Fruit fly (Drosophila melanogaster) whole organism, embryonic: ENCODE data around the gene CG6800.

Experiments used
- CG10543 ChIP-seq: fragments of 200-800 bp; sonication (Bioruptor generic); optimal IDR thresholded peaks from 3 replicates; lab custom pipeline; 2017; ENCODE audit warnings: missing biosample characterization, mild to moderate bottlenecking, missing genetic modification characterization, moderate library complexity
- CG10565 ChIP-seq: fragments of 200-800 bp; sonication (Bioruptor generic); optimal IDR thresholded peaks from 3 replicates; lab custom pipeline; 2016; ENCODE audit warnings: missing biosample characterization, mild to moderate bottlenecking, missing genetic modification characterization
- CG11695 ChIP-seq: fragments of 200-800 bp; sonication (Bioruptor generic); IDR thresholded peaks from 3 replicates; pipeline ENCODE4 v1.3.6; 2022; ENCODE audit warnings: missing biosample characterization, missing genetic modification characterization
- CG13123 ChIP-seq: fragments of 200-800 bp; sonication (Bioruptor generic); optimal IDR thresholded peaks from 2 replicates; lab custom pipeline; 2016; ENCODE audit warnings: missing biosample characterization, missing genetic modification characterization
- CG14710 ChIP-seq: fragments of 200-800 bp; sonication (Bioruptor generic); optimal IDR thresholded peaks from 3 replicates; lab custom pipeline; 2019; ENCODE audit warnings: missing biosample characterization, mild to moderate bottlenecking, missing genetic modification characterization, moderate library complexity
- CG15073 ChIP-seq: fragments of 200-800 bp; sonication (Bioruptor generic); optimal IDR thresholded peaks from 2 replicates; lab custom pipeline; 2016; ENCODE audit warnings: missing biosample characterization, missing genetic modification characterization
- CG16779 ChIP-seq: fragments of 200-800 bp; sonication (Bioruptor generic); IDR thresholded peaks from 2 replicates; pipeline ENCODE4 v1.3.6; 2022; ENCODE audit warnings: missing biosample characterization, missing genetic modification characterization
- CG17361 ChIP-seq: fragments of 200-800 bp; sonication (Bioruptor generic); IDR thresholded peaks from 3 replicates; pipeline ENCODE4 v1.3.6; 2022; ENCODE audit warnings: missing biosample characterization, missing genetic modification characterization
- CG17912 ChIP-seq: fragments of 200-800 bp; sonication (Bioruptor generic); optimal IDR thresholded peaks from 2 replicates; lab custom pipeline; 2018; ENCODE audit warnings: missing biosample characterization, mild to moderate bottlenecking, missing genetic modification characterization
- CG3281 ChIP-seq: fragments of 200-800 bp; sonication (Bioruptor generic); optimal IDR thresholded peaks from 3 replicates; lab custom pipeline; 2017; ENCODE audit warnings: missing biosample characterization, mild to moderate bottlenecking, missing genetic modification characterization
- CG34376 ChIP-seq: fragments of 200-800 bp; sonication (Bioruptor generic); optimal IDR thresholded peaks from 2 replicates; lab custom pipeline; 2018; ENCODE audit warnings: missing biosample characterization, mild to moderate bottlenecking, missing genetic modification characterization
- CG6791 ChIP-seq: fragments of 200-800 bp; sonication (Bioruptor generic); IDR thresholded peaks from 3 replicates; pipeline ENCODE4 v1.3.6; 2022; ENCODE audit warnings: missing biosample characterization, missing genetic modification characterization; ENCODE audit not compliant: partially characterized antibody
- Dref ChIP-seq: fragments of 200-800 bp; sonication (Bioruptor generic); IDR thresholded peaks from 2 replicates; pipeline ENCODE4 v1.3.6; 2022; ENCODE audit warnings: missing biosample characterization, missing genetic modification characterization
- Ets65A ChIP-seq: fragments of 200-800 bp; sonication (Bioruptor generic); peaks from one replicate; lab custom pipeline; 2016; ENCODE audit warnings: missing biosample characterization, missing genetic modification characterization
- GATAe ChIP-seq: fragments of 200-800 bp; sonication (Bioruptor generic); conservative IDR thresholded peaks from 2 replicates; pipeline ENCODE4 v1.3.6; 2022; ENCODE audit warnings: missing biosample characterization, missing genetic modification characterization
- HmgZ ChIP-seq: fragments of 200-800 bp; sonication (Bioruptor generic); optimal IDR thresholded peaks from 2 replicates; lab custom pipeline; 2018; ENCODE audit warnings: missing biosample characterization, mild to moderate bottlenecking, missing genetic modification characterization
- Mrtf ChIP-seq: fragments of 200-800 bp; sonication (Bioruptor generic); IDR thresholded peaks from 3 replicates; pipeline ENCODE4 v1.3.6; 2022; ENCODE audit warnings: missing biosample characterization, missing genetic modification characterization
- Pdp1 ChIP-seq, 2 experiments: fragments of 200-800 bp; sonication (Bioruptor generic); optimal IDR thresholded peaks; 3 replicates each; lab custom pipeline; 2016; ENCODE audit warnings: missing biosample characterization in 2 of 2, missing genetic modification characterization in 2 of 2, mild to moderate bottlenecking in 1 of 2, moderate library complexity in 1 of 2
- bab2 ChIP-seq: fragments of 200-800 bp; sonication (Bioruptor generic); optimal IDR thresholded peaks from 2 replicates; lab custom pipeline; 2016; ENCODE audit warnings: missing biosample characterization, missing genetic modification characterization
- chinmo ChIP-seq: fragments of 200-800 bp; sonication (Bioruptor generic); IDR thresholded peaks from 4 replicates; pipeline ENCODE4 v1.3.6; 2022; ENCODE audit warnings: missing biosample characterization, missing genetic modification characterization; ENCODE audit not compliant: partially characterized antibody
- da ChIP-seq: fragments of 200-800 bp; sonication (Bioruptor generic); optimal IDR thresholded peaks from 2 replicates; lab custom pipeline; 2016; ENCODE audit warnings: missing biosample characterization, missing genetic modification characterization
- danr ChIP-seq: fragments of 200-800 bp; sonication (Bioruptor generic); IDR thresholded peaks from 2 replicates; pipeline ENCODE4 v1.3.6; 2022; ENCODE audit warnings: missing biosample characterization, missing genetic modification characterization
- exex ChIP-seq: fragments of 200-800 bp; sonication (Bioruptor generic); optimal IDR thresholded peaks from 4 replicates; lab custom pipeline; 2018; ENCODE audit warnings: missing biosample characterization, mild to moderate bottlenecking, missing genetic modification characterization, moderate library complexity
- fru ChIP-seq: fragments of >200 bp; optimal IDR thresholded peaks from 2 replicates; lab custom pipeline; 2017
- ftz-f1 ChIP-seq: fragments of 200-800 bp; sonication (Bioruptor generic); optimal IDR thresholded peaks from 2 replicates; lab custom pipeline; 2016; ENCODE audit warnings: missing biosample characterization, missing genetic modification characterization
- fu2 ChIP-seq: fragments of 200-800 bp; sonication (Bioruptor generic); optimal IDR thresholded peaks from 2 replicates; lab custom pipeline; 2016; ENCODE audit warnings: missing biosample characterization, missing genetic modification characterization
- grau ChIP-seq: fragments of 200-800 bp; optimal IDR thresholded peaks from 3 replicates; lab custom pipeline; 2019; ENCODE audit warnings: missing biosample characterization, mild to moderate bottlenecking, missing genetic modification characterization, moderate library complexity
- grn ChIP-seq: fragments of 200-800 bp; sonication (Bioruptor generic); optimal IDR thresholded peaks from 3 replicates; lab custom pipeline; 2017; ENCODE audit warnings: missing biosample characterization, missing genetic modification characterization
- kay ChIP-seq: fragments of 200-800 bp; sonication (Bioruptor generic); optimal IDR thresholded peaks from 2 replicates; lab custom pipeline; 2016; ENCODE audit warnings: missing biosample characterization, missing genetic modification characterization
- lab ChIP-seq: fragments of 200-800 bp; sonication (Bioruptor generic); optimal IDR thresholded peaks from 3 replicates; lab custom pipeline; 2017; ENCODE audit warnings: missing biosample characterization, missing genetic modification characterization, mild to moderate bottlenecking, moderate library complexity, missing genetic modification reagents
- lbe ChIP-seq: fragments of 200-800 bp; sonication (Bioruptor generic); optimal IDR thresholded peaks from 2 replicates; lab custom pipeline; 2016; ENCODE audit warnings: missing biosample characterization, mild to moderate bottlenecking, missing genetic modification characterization
- mirr ChIP-seq: fragments of 200-800 bp; sonication (Bioruptor generic); optimal IDR thresholded peaks from 3 replicates; lab custom pipeline; 2018; ENCODE audit warnings: missing biosample characterization, mild to moderate bottlenecking, missing genetic modification characterization
- sisA ChIP-seq: fragments of 200-800 bp; sonication (Bioruptor generic); IDR thresholded peaks from 2 replicates; pipeline ENCODE4 v1.3.6; 2022; ENCODE audit warnings: missing biosample characterization, missing genetic modification characterization
- sr ChIP-seq: fragments of 200-800 bp; sonication (Bioruptor generic); IDR thresholded peaks from 3 replicates; pipeline ENCODE4 v1.3.6; 2022; ENCODE audit warnings: missing biosample characterization, missing genetic modification characterization
- sug ChIP-seq: fragments of 200-800 bp; optimal IDR thresholded peaks from 2 replicates; lab custom pipeline; 2019; ENCODE audit warnings: missing biosample characterization, mild to moderate bottlenecking, missing genetic modification characterization, moderate library complexity
- twi ChIP-seq: fragments of 200-800 bp; optimal IDR thresholded peaks from 2 replicates; lab custom pipeline; 2019; ENCODE audit warnings: missing biosample characterization, mild to moderate bottlenecking, missing genetic modification characterization, moderate library complexity
- wek ChIP-seq: fragments of 200-800 bp; sonication (Bioruptor generic); optimal IDR thresholded peaks from 3 replicates; lab custom pipeline; 2018; ENCODE audit warnings: missing biosample characterization, mild to moderate bottlenecking, missing genetic modification characterization, moderate library complexity

CG6800 gene

DNA sequence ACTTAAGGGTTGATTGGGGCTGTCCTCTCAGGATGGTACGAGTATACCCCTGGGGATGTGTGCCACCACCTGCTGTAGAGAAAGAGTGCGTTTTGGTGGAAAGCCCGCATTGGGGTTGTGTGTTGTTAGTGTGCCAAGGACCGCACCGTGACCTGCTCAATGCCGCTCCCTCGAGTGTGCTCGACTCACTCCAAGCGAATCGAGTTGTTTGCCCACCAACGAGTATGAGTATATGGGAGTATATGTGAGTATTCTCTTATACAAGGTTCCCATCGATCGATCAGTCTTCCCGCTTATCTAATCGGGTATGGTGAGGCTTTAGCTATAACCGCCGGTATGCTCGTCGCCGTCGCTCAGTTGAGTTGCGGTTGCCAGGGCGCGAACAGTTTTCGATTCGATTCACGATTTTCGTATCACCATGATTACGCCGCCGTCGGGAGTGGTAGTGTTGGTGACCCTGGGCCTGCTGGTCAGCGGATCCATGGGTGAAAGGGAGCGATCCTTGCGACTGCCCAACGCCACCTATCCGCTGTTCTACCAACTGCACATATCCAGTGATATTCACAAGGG, 36.1 kb upstream of the CG6800 start, which contains the start of gene CG5849 (continued):
- no peak for TF ChIP-seq fu2 (GFP tag; lab: Kevin White, UChicago)
- no peak for TF ChIP-seq da (GFP tag; lab: Kevin White, UChicago)
- no peak for TF ChIP-seq sisA (GFP tag; lab: Robert Waterston, UW)
- TF ChIP-seq CG10543 (GFP tag; lab: Kevin White, UChicago) = peak; percentile 29
- TF ChIP-seq CG17912 = no peak
- TF ChIP-seq CG3281 (GFP tag; lab: Kevin White, UChicago) = no peak
- no peak for TF ChIP-seq CG17361 (GFP tag; lab: Robert Waterston, UW)
- TF ChIP-seq lbe (GFP tag; lab: Kevin White, UChicago) = no peak
- TF ChIP-seq ftz-f1 (GFP tag; lab: Kevin White, UChicago) = peak; percentile 45
- TF ChIP-seq danr (GFP tag; lab: Robert Waterston, UW) = no peak
- no peak for TF ChIP-seq fru (lab: Kevin White, UChicago)

dm6 chr3R:21740766-21741350, 35.1 kb upstream of the CG6800 start:
- TF ChIP-seq grau (tag; lab: Kevin White, UChicago) = peak; percentile 54
- no peak for TF ChIP-seq CG15073
- TF ChIP-seq Dref (GFP tag; lab: Robert Waterston, UW) = no peak
- TF ChIP-seq chinmo (GFP tag; lab: Robert Waterston, UW) = 0 out of 4 replicates have a peak, but pooled peaks have one; percentile 27
- TF ChIP-seq kay = peak; percentile 16
- peak; percentile 57 for TF ChIP-seq CG10543 (GFP tag; lab: Kevin White, UChicago)
- no peak for TF ChIP-seq Mrtf (GFP tag; lab: Robert Waterston, UW)
- TF ChIP-seq CG10565 (GFP tag; lab: Kevin White, UChicago) = no peak
- peak in 1 of 2 experiments; percentile 90 for TF ChIP-seq Pdp1 (GFP tag; optimal IDR thresholded peaks at IDR 0.05; lab: Kevin White, UChicago)
- TF ChIP-seq sr = no peak
- peak; percentile 60 for TF ChIP-seq twi (tag; lab: Kevin White, UChicago)
- TF ChIP-seq bab2 (GFP tag; lab: Kevin White, UChicago) = no peak
- TF ChIP-seq wek (GFP tag; lab: Kevin White, UChicago) = peak; percentile 80
- TF ChIP-seq HmgZ (tag; lab: Kevin White, UChicago) = peak; percentile 29
- peak; percentile 72 for TF ChIP-seq CG34376
- peak; percentile 25 for TF ChIP-seq lab (GFP tag; lab: Kevin White, UChicago)
- peak; percentile 50; the same call in 1 of the 2 replicates for TF ChIP-seq GATAe (GFP tag; lab: Robert Waterston, UW)
- no peak for TF ChIP-seq CG14710 (tag; lab: Kevin White, UChicago)
- peak; percentile 83 for TF ChIP-seq exex (tag; lab: Kevin White, UChicago)
- TF ChIP-seq sug (tag; lab: Kevin White, UChicago) = peak; percentile 75
- TF ChIP-seq grn = peak; percentile 64
- TF ChIP-seq mirr (GFP tag; lab: Kevin White, UChicago) = peak; percentile 39

dm6 chr3R:21744988-21745387, 30.9 kb upstream of the CG6800 start, which contains the start of gene CG31343:
CG31343 (plus strand) TSS chr3R:21745266.
- TF ChIP-seq CG34376 = peak; percentile 18
- TF ChIP-seq CG11695 (GFP tag; lab: Robert Waterston, UW) = no peak
- TF ChIP-seq CG6791 = 0 out of 3 replicates have a peak, but pooled peaks have one; percentile 34
- TF ChIP-seq Ets65A (GFP tag; lab: Kevin White, UChicago) = no peak
- no peak for TF ChIP-seq CG13123 (GFP tag; lab: Kevin White, UChicago)
- no peak for TF ChIP-seq CG16779 (GFP tag; lab: Robert Waterston, UW)
- TF ChIP-seq Pdp1 (GFP tag; optimal IDR thresholded peaks at IDR 0.05; lab: Kevin White, UChicago) = peak in 1 of 2 experiments; percentile 78
